Fruit fly (Drosophila melanogaster) Kc167 (cell line): Measurements from ENCODE around the gene Dsp1.

Experiments used
- Myc ChIP-seq: fragments of >200 bp; optimal IDR thresholded peaks from 2 replicates; lab custom pipeline; 2017; ENCODE audit warnings: missing external identifiers
- Sin3A ChIP-seq: fragments of >200 bp; optimal IDR thresholded peaks from 2 replicates; lab custom pipeline; 2018; ENCODE audit warnings: missing external identifiers
- h ChIP-seq: fragments of >200 bp; optimal IDR thresholded peaks from 3 replicates; lab custom pipeline; 2018; ENCODE audit warnings: missing external identifiers
- psq ChIP-seq: fragments of >200 bp; optimal IDR thresholded peaks from 2 replicates; lab custom pipeline; 2017; ENCODE audit warnings: missing external identifiers

DNA sequence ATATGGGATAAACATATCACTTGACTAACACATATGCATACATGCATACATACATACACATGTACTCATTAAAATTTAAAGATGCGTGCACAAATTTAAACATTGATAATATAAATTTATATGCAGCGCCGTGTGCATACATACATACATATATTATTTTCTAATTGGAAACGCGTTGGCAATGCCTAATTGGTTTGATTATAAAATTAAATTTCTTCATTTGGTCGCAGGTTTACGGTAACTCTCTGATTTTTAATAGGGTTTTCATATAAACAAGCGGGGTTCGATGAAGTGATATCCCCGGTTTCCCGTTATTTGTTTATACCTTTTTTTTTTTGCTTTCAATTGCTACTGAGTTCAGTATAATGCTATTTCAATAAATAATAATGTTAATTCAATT lies 40.6 kb downstream of the Dsp1 start:
- no peak for TF ChIP-seq Myc (lab: Kevin White, UChicago)
- no peak for TF ChIP-seq h (lab: Kevin White, UChicago)
- TF ChIP-seq Sin3A, result no peak
- TF ChIP-seq psq (lab: Kevin White, UChicago), result no peak
